Fruit fly (Drosophila melanogaster) whole organism, pupa: Measurements from ENCODE around the gene eff.

Experiments
- CG10348 ChIP-seq: fragments of 200-800 bp; sonication (Bioruptor generic); IDR thresholded peaks from 2 replicates; pipeline ENCODE4 v1.3.6; 2022; ENCODE audit warnings: missing biosample characterization, missing genetic modification characterization
- CG12605 ChIP-seq: fragments of 200-800 bp; sonication (Bioruptor generic); IDR thresholded peaks from 2 replicates; pipeline ENCODE4 v1.3.6; 2022; ENCODE audit warnings: missing biosample characterization, missing genetic modification characterization
- CG13204 ChIP-seq: fragments of 200-800 bp; sonication (Bioruptor generic); optimal IDR thresholded peaks from 2 replicates; lab custom pipeline; 2018; ENCODE audit warnings: missing biosample characterization, mild to moderate bottlenecking, missing genetic modification characterization, moderate library complexity
- CG14655 ChIP-seq: fragments of 200-800 bp; sonication (Bioruptor generic); optimal IDR thresholded peaks from 3 replicates; lab custom pipeline; 2017; ENCODE audit warnings: mild to moderate bottlenecking, missing biosample characterization, missing genetic modification reagents, missing genetic modification characterization
- CG15710 ChIP-seq: fragments of 200-800 bp; sonication (Bioruptor generic); optimal IDR thresholded peaks from 2 replicates; lab custom pipeline; 2018; ENCODE audit warnings: missing biosample characterization, mild to moderate bottlenecking, missing genetic modification characterization, moderate library complexity
- CG17806 ChIP-seq: fragments of 200-800 bp; sonication (Bioruptor generic); optimal IDR thresholded peaks from 2 replicates; lab custom pipeline; 2018; ENCODE audit warnings: missing biosample characterization, mild to moderate bottlenecking, missing genetic modification characterization, moderate library complexity
- CG32121 ChIP-seq: fragments of 200-800 bp; sonication (Bioruptor generic); IDR thresholded peaks from 2 replicates; pipeline ENCODE4 v1.3.6; 2022; ENCODE audit warnings: missing biosample characterization, missing genetic modification characterization
- CG34367 ChIP-seq: fragments of 200-800 bp; sonication (Bioruptor generic); optimal IDR thresholded peaks from 2 replicates; lab custom pipeline; 2018; ENCODE audit warnings: missing biosample characterization, mild to moderate bottlenecking, missing genetic modification characterization
- CG4496 ChIP-seq: fragments of 200-800 bp; sonication (Bioruptor generic); IDR thresholded peaks from 3 replicates; pipeline ENCODE4 v1.3.6; 2022; ENCODE audit warnings: missing biosample characterization, missing genetic modification characterization
- CG8159 ChIP-seq: fragments of 200-800 bp; sonication (Bioruptor generic); optimal IDR thresholded peaks from 3 replicates; lab custom pipeline; 2018; ENCODE audit warnings: missing biosample characterization, mild to moderate bottlenecking, missing genetic modification characterization, moderate library complexity
- CG8301 ChIP-seq: fragments of 200-800 bp; sonication (Bioruptor generic); optimal IDR thresholded peaks from 2 replicates; lab custom pipeline; 2018; ENCODE audit warnings: missing biosample characterization, mild to moderate bottlenecking, missing genetic modification characterization
- CG9948 ChIP-seq: fragments of 200-800 bp; sonication (Bioruptor generic); optimal IDR thresholded peaks from 2 replicates; lab custom pipeline; 2018; ENCODE audit warnings: missing biosample characterization, mild to moderate bottlenecking, missing genetic modification characterization, moderate library complexity
- D1 ChIP-seq: fragments of 200-800 bp; sonication (Bioruptor generic); optimal IDR thresholded peaks from 2 replicates; lab custom pipeline; 2018; ENCODE audit warnings: missing biosample characterization, mild to moderate bottlenecking, missing genetic modification characterization, moderate library complexity
- EcR ChIP-seq: fragments of 200-800 bp; sonication (Bioruptor generic); optimal IDR thresholded peaks from 3 replicates; lab custom pipeline; 2019; ENCODE audit warnings: missing biosample characterization, missing genetic modification characterization, mild to moderate bottlenecking, moderate library complexity, missing genetic modification reagents
- Ets98B ChIP-seq: fragments of 200-800 bp; sonication (Bioruptor generic); IDR thresholded peaks from 2 replicates; pipeline ENCODE4 v1.3.6; 2022; ENCODE audit warnings: missing biosample characterization, missing genetic modification characterization
- Pif1A ChIP-seq: fragments of 200-800 bp; sonication (Bioruptor generic); optimal IDR thresholded peaks from 3 replicates; lab custom pipeline; 2016; ENCODE audit warnings: missing biosample characterization, missing genetic modification characterization
- Pif1B ChIP-seq: fragments of 200-800 bp; sonication (Bioruptor generic); optimal IDR thresholded peaks from 3 replicates; lab custom pipeline; 2016; ENCODE audit warnings: missing biosample characterization, missing genetic modification characterization
- Snoo ChIP-seq: fragments of 200-800 bp; sonication (Bioruptor generic); optimal IDR thresholded peaks from 3 replicates; lab custom pipeline; 2017; ENCODE audit warnings: missing biosample characterization, mild to moderate bottlenecking, missing genetic modification characterization, inconsistent platforms
- fd96Ca ChIP-seq: fragments of 200-800 bp; sonication (Bioruptor generic); IDR thresholded peaks from 3 replicates; pipeline ENCODE4 v1.3.6; 2022; ENCODE audit warnings: missing biosample characterization, missing genetic modification characterization
- gl ChIP-seq: fragments of 200-800 bp; sonication (Bioruptor generic); optimal IDR thresholded peaks from 2 replicates; lab custom pipeline; 2018; ENCODE audit warnings: missing biosample characterization, mild to moderate bottlenecking, missing genetic modification characterization
- rn ChIP-seq: fragments of 200-800 bp; sonication (Bioruptor generic); IDR thresholded peaks from 2 replicates; pipeline ENCODE4 v1.3.6; 2022; ENCODE audit warnings: missing biosample characterization, missing genetic modification characterization

eff gene

dm6 chr3R:14731781-14732100 lies 9.4 kb downstream of the eff start:
- no peak for TF ChIP-seq Ets98B
- TF ChIP-seq CG10348 (GFP tag; lab: Robert Waterston, UW): no peak
- peak; percentile 39 for TF ChIP-seq CG14655 (GFP tag; lab: Kevin White, UChicago)
- no peak; the same call in 2 of the 3 replicates for TF ChIP-seq CG4496
- TF ChIP-seq Pif1A (GFP tag; lab: Kevin White, UChicago): no peak
- no peak for TF ChIP-seq CG13204
- no peak for TF ChIP-seq CG8159
- no peak for TF ChIP-seq Pif1B (GFP tag; lab: Kevin White, UChicago)
- peak; percentile 14 for TF ChIP-seq CG17806
- TF ChIP-seq EcR (GFP tag; lab: Kevin White, UChicago): peak; percentile 14
- TF ChIP-seq CG9948: peak; percentile 1
- TF ChIP-seq CG15710 (tag; lab: Kevin White, UChicago): no peak
- TF ChIP-seq fd96Ca (GFP tag; lab: Robert Waterston, UW): no peak
- no peak for TF ChIP-seq CG8301 (tag; lab: Kevin White, UChicago)
- no peak for TF ChIP-seq gl (tag; lab: Kevin White, UChicago)
- TF ChIP-seq CG34367 (tag; lab: Kevin White, UChicago): no peak
- no peak for TF ChIP-seq rn (GFP tag; lab: Robert Waterston, UW)
- TF ChIP-seq CG12605 (GFP tag; lab: Robert Waterston, UW): no peak
- TF ChIP-seq Snoo (tag; lab: Kevin White, UChicago): no peak
- TF ChIP-seq CG32121 (GFP tag; lab: Robert Waterston, UW): no peak; the same call in 1 of the 2 replicates
- no peak for TF ChIP-seq D1 (tag; lab: Kevin White, UChicago)

dm6 chr3R:14731061-14731780 lies 9.9 kb downstream of the eff start, which contains the start of gene CG7530:
Gene CG7530 (minus strand): TSS chr3R:14731509.
- TF ChIP-seq D1 (tag; lab: Kevin White, UChicago) (no peak), EcR (GFP tag; lab: Kevin White, UChicago) (peak; percentile 67), CG15710 (tag; lab: Kevin White, UChicago) (no peak), CG10348 (GFP tag; lab: Robert Waterston, UW) (no peak), Snoo (tag; lab: Kevin White, UChicago) (peak; percentile 42), Ets98B (peak; percentile 78), Pif1B (GFP tag; lab: Kevin White, UChicago) (peak; percentile 43), gl (tag; lab: Kevin White, UChicago) (no peak), CG13204 (no peak), Pif1A (GFP tag; lab: Kevin White, UChicago) (peak; percentile 55), fd96Ca (GFP tag; lab: Robert Waterston, UW) (no peak), CG8159 (no peak), rn (GFP tag; lab: Robert Waterston, UW) (no peak), CG12605 (GFP tag; lab: Robert Waterston, UW) (0 out of 2 replicates have a peak, but pooled peaks have one; percentile 38), CG32121 (GFP tag; lab: Robert Waterston, UW) (peak; percentile 68; the same call in 1 of the 2 replicates), CG17806 (no peak), CG8301 (tag; lab: Kevin White, UChicago) (peak; percentile 49), CG34367 (tag; lab: Kevin White, UChicago) (no peak), CG9948 (no peak), CG4496 (peak; percentile 73; the same call in 1 of the 3 replicates), CG14655 (GFP tag; lab: Kevin White, UChicago) (no peak)
- TF ChIP-seq, all 21 proteins: peak for 9

- TF ChIP-seq EcR (GFP tag; lab: Kevin White, UChicago) (peak; percentile 61), Ets98B (peak; percentile 50; the same call in 1 of the 2 replicates), CG9948 (no peak), fd96Ca (GFP tag; lab: Robert Waterston, UW) (peak; percentile 38; the same call in 1 of the 3 replicates), CG15710 (tag; lab: Kevin White, UChicago) (no peak), CG4496 (peak; percentile 39; the same call in 2 of the 3 replicates), CG17806 (no peak), rn (GFP tag; lab: Robert Waterston, UW) (no peak), Pif1B (GFP tag; lab: Kevin White, UChicago) (no peak), CG8159 (no peak), CG32121 (GFP tag; lab: Robert Waterston, UW) (no peak), gl (tag; lab: Kevin White, UChicago) (no peak), Snoo (tag; lab: Kevin White, UChicago) (no peak), CG8301 (tag; lab: Kevin White, UChicago) (no peak), CG10348 (GFP tag; lab: Robert Waterston, UW) (no peak), CG34367 (tag; lab: Kevin White, UChicago) (no peak)
Measured at dm6 chr3R:14730595-14730994, 10.5 kb downstream of the eff start.

- peak; percentile 28 for TF ChIP-seq CG14655 (GFP tag; lab: Kevin White, UChicago)
- TF ChIP-seq CG15710 (tag; lab: Kevin White, UChicago): no peak
- TF ChIP-seq CG4496: no peak
- TF ChIP-seq CG12605 (GFP tag; lab: Robert Waterston, UW): no peak
- peak; percentile 33 for TF ChIP-seq CG9948
- peak; percentile 51 for TF ChIP-seq Snoo (tag; lab: Kevin White, UChicago)
- no peak for TF ChIP-seq gl (tag; lab: Kevin White, UChicago)
- TF ChIP-seq rn (GFP tag; lab: Robert Waterston, UW): no peak
- TF ChIP-seq Pif1B (GFP tag; lab: Kevin White, UChicago): peak; percentile 18
- no peak for TF ChIP-seq CG34367 (tag; lab: Kevin White, UChicago)
- TF ChIP-seq CG17806: no peak
- TF ChIP-seq CG8301 (tag; lab: Kevin White, UChicago): no peak
- no peak for TF ChIP-seq CG13204
- TF ChIP-seq Pif1A (GFP tag; lab: Kevin White, UChicago): no peak
- 0 out of 3 replicates have a peak, but pooled peaks have one; percentile 35 for TF ChIP-seq fd96Ca (GFP tag; lab: Robert Waterston, UW)
- peak; percentile 14 for TF ChIP-seq EcR (GFP tag; lab: Kevin White, UChicago)
- TF ChIP-seq Ets98B: no peak
- TF ChIP-seq CG10348 (GFP tag; lab: Robert Waterston, UW): no peak
- no peak for TF ChIP-seq CG32121 (GFP tag; lab: Robert Waterston, UW)
- peak; percentile 55 for TF ChIP-seq CG8159
- TF ChIP-seq D1 (tag; lab: Kevin White, UChicago): no peak
Measured at dm6 chr3R:14729686-14730493, 11.2 kb downstream of the eff start.
